Fruit fly (Drosophila melanogaster) whole organism, pupa: ENCODE measurements around the gene UQCR-Q.

Experiments
- CG14655 ChIP-seq: fragments of 200-800 bp; sonication (Bioruptor generic); optimal IDR thresholded peaks from 3 replicates; lab custom pipeline; 2017; ENCODE audit warnings: mild to moderate bottlenecking, missing biosample characterization, missing genetic modification reagents, missing genetic modification characterization
- CG15710 ChIP-seq: fragments of 200-800 bp; sonication (Bioruptor generic); optimal IDR thresholded peaks from 2 replicates; lab custom pipeline; 2018; ENCODE audit warnings: missing biosample characterization, mild to moderate bottlenecking, missing genetic modification characterization, moderate library complexity
- CG17806 ChIP-seq: fragments of 200-800 bp; sonication (Bioruptor generic); optimal IDR thresholded peaks from 2 replicates; lab custom pipeline; 2018; ENCODE audit warnings: missing biosample characterization, mild to moderate bottlenecking, missing genetic modification characterization, moderate library complexity
- CG8159 ChIP-seq: fragments of 200-800 bp; sonication (Bioruptor generic); optimal IDR thresholded peaks from 3 replicates; lab custom pipeline; 2018; ENCODE audit warnings: missing biosample characterization, mild to moderate bottlenecking, missing genetic modification characterization, moderate library complexity

dm6 chr3L:17457695-17458242 lies 16.8 kb upstream of the UQCR-Q start:
- no peak for TF ChIP-seq CG17806
- no peak for TF ChIP-seq CG14655 (GFP tag; lab: Kevin White, UChicago)
- TF ChIP-seq CG15710 (tag; lab: Kevin White, UChicago): no peak
- TF ChIP-seq CG8159: peak; percentile 14
